Worm (Caenorhabditis elegans): ENCODE measurements around the gene ssp-34.

Gene ssp-34

ce11 chrIV:10699000-10699399, 39.4 kb downstream of the ssp-34 start:
- no peak for TF ChIP-seq pes-1 (GFP tag; IDR thresholded peaks at IDR 0.05)
- TF ChIP-seq B0310.2 (tag; optimal IDR thresholded peaks at IDR 0.05), result no peak
- no peak for TF ChIP-seq ama-1 (optimal IDR thresholded peaks at IDR 0.05)
- no peak for TF ChIP-seq hmg-4 (GFP tag; optimal IDR thresholded peaks at IDR 0.05)
- TF ChIP-seq hmbx-1 (tag; optimal IDR thresholded peaks at IDR 0.05), result no peak
- no peak for TF ChIP-seq scrt-1 (GFP tag; IDR thresholded peaks at IDR 0.05)
- TF ChIP-seq flt-1 (GFP tag; IDR thresholded peaks at IDR 0.05), result no peak
- TF ChIP-seq aly-1 (tag; optimal IDR thresholded peaks at IDR 0.05), result no peak
- no peak for TF ChIP-seq tra-4 (tag; optimal IDR thresholded peaks at IDR 0.05)
- TF ChIP-seq ets-7 (tag; optimal IDR thresholded peaks at IDR 0.05), result no peak
- no peak for TF ChIP-seq sea-1 (GFP tag; conservative IDR thresholded peaks at IDR 0.05)
- no peak for TF ChIP-seq F13C5.2 (tag; optimal IDR thresholded peaks at IDR 0.05)
- no peak for TF ChIP-seq ceh-13 (GFP tag; optimal IDR thresholded peaks at IDR 0.05)
- no peak for TF ChIP-seq ceh-36 (tag; optimal IDR thresholded peaks at IDR 0.05)
- TF ChIP-seq hnd-1 (tag; optimal IDR thresholded peaks at IDR 0.05), result no peak

- TF ChIP-seq tbx-37 (GFP tag; conservative IDR thresholded peaks at IDR 0.05) (no peak), aly-1 (tag; optimal IDR thresholded peaks at IDR 0.05) (no peak), ceh-36 (tag; optimal IDR thresholded peaks at IDR 0.05) (no peak), hnd-1 (tag; optimal IDR thresholded peaks at IDR 0.05) (no peak), tra-4 (tag; optimal IDR thresholded peaks at IDR 0.05) (no peak), ets-7 (tag; optimal IDR thresholded peaks at IDR 0.05) (no peak), ama-1 (optimal IDR thresholded peaks at IDR 0.05) (no peak), hmbx-1 (tag; optimal IDR thresholded peaks at IDR 0.05) (no peak), B0310.2 (tag; optimal IDR thresholded peaks at IDR 0.05) (no peak), ceh-13 (GFP tag; optimal IDR thresholded peaks at IDR 0.05) (no peak), flt-1 (GFP tag; IDR thresholded peaks at IDR 0.05) (no peak), tbx-11 (GFP tag; IDR thresholded peaks at IDR 0.05) (no peak), sea-1 (GFP tag; conservative IDR thresholded peaks at IDR 0.05) (no peak), hmg-4 (GFP tag; optimal IDR thresholded peaks at IDR 0.05) (no peak), scrt-1 (GFP tag; IDR thresholded peaks at IDR 0.05) (no peak), pes-1 (GFP tag; IDR thresholded peaks at IDR 0.05) (no peak)
These were observed 39.9 kb downstream of the ssp-34 start for ce11 chrIV:10698486-10698885.

ce11 chrIV:10697022-10697979, 41.1 kb downstream of the ssp-34 start, which contains the start of gene allo-1:
Gene allo-1, minus strand, starts transcription at chrIV:10697072.
- TF ChIP-seq hmg-4 (GFP tag; optimal IDR thresholded peaks at IDR 0.05) (no peak), ets-7 (tag; optimal IDR thresholded peaks at IDR 0.05) (no peak), tbx-37 (GFP tag; conservative IDR thresholded peaks at IDR 0.05) (no peak), flt-1 (GFP tag; IDR thresholded peaks at IDR 0.05) (no peak), ceh-13 (GFP tag; optimal IDR thresholded peaks at IDR 0.05) (no peak), F13C5.2 (tag; optimal IDR thresholded peaks at IDR 0.05) (no peak), scrt-1 (GFP tag; IDR thresholded peaks at IDR 0.05) (no peak), tra-4 (tag; optimal IDR thresholded peaks at IDR 0.05) (no peak), ceh-36 (tag; optimal IDR thresholded peaks at IDR 0.05) (no peak), tbx-11 (GFP tag; IDR thresholded peaks at IDR 0.05) (no peak), hmbx-1 (tag; optimal IDR thresholded peaks at IDR 0.05) (no peak), ama-1 (optimal IDR thresholded peaks at IDR 0.05) (no peak), sea-1 (GFP tag; conservative IDR thresholded peaks at IDR 0.05) (no peak), pes-1 (GFP tag; IDR thresholded peaks at IDR 0.05) (no peak), aly-1 (tag; optimal IDR thresholded peaks at IDR 0.05) (no peak), hnd-1 (tag; optimal IDR thresholded peaks at IDR 0.05) (no peak), B0310.2 (tag; optimal IDR thresholded peaks at IDR 0.05) (no peak)

ce11 chrIV:10695203-10695602, 43.2 kb downstream of the ssp-34 start, which contains the start of gene R102.4:
Gene R102.4, minus strand, starts transcription at chrIV:10695303.
- no peak for TF ChIP-seq flt-1 (GFP tag; IDR thresholded peaks at IDR 0.05)
- TF ChIP-seq B0310.2 (tag; optimal IDR thresholded peaks at IDR 0.05), result no peak
- no peak for TF ChIP-seq sea-1 (GFP tag; conservative IDR thresholded peaks at IDR 0.05)
- TF ChIP-seq pes-1 (GFP tag; IDR thresholded peaks at IDR 0.05), result no peak
- TF ChIP-seq ceh-36 (tag; optimal IDR thresholded peaks at IDR 0.05), result no peak
- no peak for TF ChIP-seq hnd-1 (tag; optimal IDR thresholded peaks at IDR 0.05)
- no peak for TF ChIP-seq ama-1 (optimal IDR thresholded peaks at IDR 0.05)
- no peak for TF ChIP-seq tbx-37 (GFP tag; conservative IDR thresholded peaks at IDR 0.05)
- TF ChIP-seq tbx-11 (GFP tag; IDR thresholded peaks at IDR 0.05), result no peak
- TF ChIP-seq aly-1 (tag; optimal IDR thresholded peaks at IDR 0.05), result no peak
- no peak for TF ChIP-seq scrt-1 (GFP tag; IDR thresholded peaks at IDR 0.05)
- TF ChIP-seq hmbx-1 (tag; optimal IDR thresholded peaks at IDR 0.05), result no peak
- TF ChIP-seq tra-4 (tag; optimal IDR thresholded peaks at IDR 0.05), result no peak
- TF ChIP-seq ets-7 (tag; optimal IDR thresholded peaks at IDR 0.05), result no peak

- no peak for TF ChIP-seq B0310.2 (tag; optimal IDR thresholded peaks at IDR 0.05)
- TF ChIP-seq ceh-13 (GFP tag; optimal IDR thresholded peaks at IDR 0.05), result no peak
- no peak for TF ChIP-seq tbx-11 (GFP tag; IDR thresholded peaks at IDR 0.05)
- TF ChIP-seq F13C5.2 (tag; optimal IDR thresholded peaks at IDR 0.05), result no peak
- no peak for TF ChIP-seq ceh-36 (tag; optimal IDR thresholded peaks at IDR 0.05)
- TF ChIP-seq flt-1 (GFP tag; IDR thresholded peaks at IDR 0.05), result no peak
- TF ChIP-seq aly-1 (tag; optimal IDR thresholded peaks at IDR 0.05), result no peak
- no peak for TF ChIP-seq sea-1 (GFP tag; conservative IDR thresholded peaks at IDR 0.05)
- no peak for TF ChIP-seq hmg-4 (GFP tag; optimal IDR thresholded peaks at IDR 0.05)
- no peak for TF ChIP-seq ama-1 (optimal IDR thresholded peaks at IDR 0.05)
- no peak for TF ChIP-seq pes-1 (GFP tag; IDR thresholded peaks at IDR 0.05)
- no peak for TF ChIP-seq hmbx-1 (tag; optimal IDR thresholded peaks at IDR 0.05)
- TF ChIP-seq tra-4 (tag; optimal IDR thresholded peaks at IDR 0.05), result no peak
- TF ChIP-seq tbx-37 (GFP tag; conservative IDR thresholded peaks at IDR 0.05), result no peak
- no peak for TF ChIP-seq scrt-1 (GFP tag; IDR thresholded peaks at IDR 0.05)
These were observed 48.3 kb downstream of the ssp-34 start, which contains the start of gene R102.8 for ce11 chrIV:10690139-10690538. Gene R102.8, minus strand, starts transcription at chrIV:10690239.

- TF ChIP-seq scrt-1 (GFP tag; IDR thresholded peaks at IDR 0.05) (no peak), tra-4 (tag; optimal IDR thresholded peaks at IDR 0.05) (no peak), ama-1 (optimal IDR thresholded peaks at IDR 0.05) (no peak), F13C5.2 (tag; optimal IDR thresholded peaks at IDR 0.05) (no peak), hnd-1 (tag; optimal IDR thresholded peaks at IDR 0.05) (no peak), sea-1 (GFP tag; conservative IDR thresholded peaks at IDR 0.05) (no peak), hmbx-1 (tag; optimal IDR thresholded peaks at IDR 0.05) (no peak), tbx-11 (GFP tag; IDR thresholded peaks at IDR 0.05) (no peak), aly-1 (tag; optimal IDR thresholded peaks at IDR 0.05) (no peak), B0310.2 (tag; optimal IDR thresholded peaks at IDR 0.05) (no peak), pes-1 (GFP tag; IDR thresholded peaks at IDR 0.05) (no peak), flt-1 (GFP tag; IDR thresholded peaks at IDR 0.05) (no peak), ceh-13 (GFP tag; optimal IDR thresholded peaks at IDR 0.05) (no peak), hmg-4 (GFP tag; optimal IDR thresholded peaks at IDR 0.05) (no peak)
These were observed 49.3 kb downstream of the ssp-34 start, which contains the start of gene R102.3 for ce11 chrIV:10688972-10689567. Gene R102.3, plus strand, starts transcription at chrIV:10689517.
